Worm (Caenorhabditis elegans) whole organism, L4 larva: ENCODE results near the gene acdh-10.

ENCODE experiments used
- D1046.2 ChIP-seq: fragments of 200-800 bp; sonication (Bioruptor generic); IDR thresholded peaks from 2 replicates; pipeline ENCODE4 v1.3.6; 2022; ENCODE audit warnings: missing genetic modification characterization, missing compliant biosample characterization
- F10B5.3 ChIP-seq: sonication (generic microtip); optimal IDR thresholded peaks from 2 replicates; lab custom pipeline; 2016; ENCODE audit warnings: mild to moderate bottlenecking, missing genetic modification characterization, missing compliant biosample characterization
- F26F4.8 ChIP-seq: fragments of 200-800 bp; sonication (Bioruptor generic); conservative IDR thresholded peaks from 2 replicates; pipeline ENCODE4 v1.3.6; 2022; ENCODE audit warnings: missing genetic modification characterization, missing compliant biosample characterization
- F37D6.2 ChIP-seq: sonication (generic microtip); optimal IDR thresholded peaks from 2 replicates; lab custom pipeline; 2016; ENCODE audit warnings: mild to moderate bottlenecking, missing genetic modification characterization, missing compliant biosample characterization
- R02D3.7 ChIP-seq: fragments of 150-350 bp; sonication (generic microtip); optimal IDR thresholded peaks from 3 replicates; lab custom pipeline; 2014; ENCODE audit warnings: missing biosample characterization, missing genetic modification characterization
- Y48G9A.11 ChIP-seq: fragments of 200-800 bp; sonication (Bioruptor generic); IDR thresholded peaks from 2 replicates; pipeline ENCODE4 v1.3.6; 2022; ENCODE audit warnings: missing genetic modification reagents, missing genetic modification characterization, missing compliant biosample characterization
- aly-2 ChIP-seq: sonication (generic microtip); optimal IDR thresholded peaks from 2 replicates; lab custom pipeline; 2018; ENCODE audit warnings: missing biosample characterization, missing genetic modification characterization
- ama-1 ChIP-seq: fragments of 150-350 bp; optimal IDR thresholded peaks from 2 replicates; lab custom pipeline; 2014; ENCODE audit warnings: inconsistent platforms, mixed read lengths
- ceh-20 ChIP-seq: fragments of 200-800 bp; sonication (Bioruptor generic); IDR thresholded peaks from 2 replicates; pipeline ENCODE4 v1.3.6; 2022; ENCODE audit warnings: missing genetic modification reagents, missing genetic modification characterization, missing compliant biosample characterization
- ceh-62 ChIP-seq: sonication (generic microtip); optimal IDR thresholded peaks from 2 replicates; lab custom pipeline; 2017; ENCODE audit warnings: missing biosample characterization, missing genetic modification characterization
- cey-2 ChIP-seq: sonication (generic microtip); optimal IDR thresholded peaks from 3 replicates; lab custom pipeline; 2017; ENCODE audit warnings: missing genetic modification characterization, mild to moderate bottlenecking, missing compliant biosample characterization, antibody characterized with exemption, borderline replicate concordance; ENCODE audit not compliant: insufficient read depth
- ctbp-1 ChIP-seq: fragments of 200-800 bp; sonication (Bioruptor generic); IDR thresholded peaks from 2 replicates; pipeline ENCODE4 v1.3.6; 2022; ENCODE audit warnings: missing genetic modification reagents, missing genetic modification characterization, missing compliant biosample characterization
- daf-12 ChIP-seq: fragments of 150-350 bp; optimal IDR thresholded peaks from 2 replicates; lab custom pipeline; 2014; ENCODE audit warnings: missing biosample characterization, missing genetic modification reagents, missing genetic modification characterization
- daf-19 ChIP-seq: fragments of 200-800 bp; sonication (Bioruptor generic); conservative IDR thresholded peaks from 2 replicates; pipeline ENCODE4 v1.3.6; 2022; ENCODE audit warnings: missing genetic modification characterization, missing compliant biosample characterization
- daf-8 ChIP-seq: fragments of 200-800 bp; sonication (Bioruptor generic); IDR thresholded peaks from 2 replicates; pipeline ENCODE4 v1.3.6; 2022; ENCODE audit warnings: missing genetic modification characterization, missing compliant biosample characterization
- dmd-6 ChIP-seq: fragments of 200-800 bp; sonication (Bioruptor generic); IDR thresholded peaks from 2 replicates; pipeline ENCODE4 v1.3.6; 2022; ENCODE audit warnings: missing genetic modification reagents, missing genetic modification characterization, missing compliant biosample characterization
- dmd-8 ChIP-seq: fragments of 200-800 bp; sonication (Bioruptor generic); IDR thresholded peaks from 2 replicates; pipeline ENCODE4 v1.3.6; 2022; ENCODE audit warnings: missing genetic modification characterization, missing compliant biosample characterization
- dmd-9 ChIP-seq: fragments of 200-800 bp; sonication (Bioruptor generic); IDR thresholded peaks from 2 replicates; pipeline ENCODE4 v1.3.6; 2022; ENCODE audit warnings: missing genetic modification reagents, missing genetic modification characterization, missing compliant biosample characterization
- dpl-1 ChIP-seq: fragments of 150-350 bp; optimal IDR thresholded peaks from 2 replicates; lab custom pipeline; 2014; ENCODE audit warnings: missing biosample characterization, missing genetic modification reagents, missing genetic modification characterization
- egl-27 ChIP-seq: sonication (generic microtip); optimal IDR thresholded peaks from 3 replicates; lab custom pipeline; 2017; ENCODE audit warnings: missing biosample characterization, missing genetic modification reagents, missing genetic modification characterization
- egl-43 ChIP-seq: fragments of 200-800 bp; sonication (Bioruptor generic); IDR thresholded peaks from 2 replicates; pipeline ENCODE4 v1.3.6; 2022; ENCODE audit warnings: missing genetic modification reagents, missing genetic modification characterization, missing compliant biosample characterization
- fkh-10 ChIP-seq: fragments of 150-350 bp; optimal IDR thresholded peaks from 2 replicates; lab custom pipeline; 2014; ENCODE audit warnings: missing biosample characterization, missing genetic modification reagents, missing genetic modification characterization
- gei-8 ChIP-seq: fragments of 200-800 bp; sonication (Bioruptor generic); optimal IDR thresholded peaks from 2 replicates; lab custom pipeline; 2018; ENCODE audit warnings: mild to moderate bottlenecking, missing genetic modification characterization, missing compliant biosample characterization
- hlh-11 ChIP-seq: fragments of 200-800 bp; sonication (Bioruptor generic); optimal IDR thresholded peaks from 2 replicates; lab custom pipeline; 2018; ENCODE audit warnings: mild to moderate bottlenecking, missing genetic modification characterization, missing compliant biosample characterization
- hlh-30 ChIP-seq: sonication (generic microtip); optimal IDR thresholded peaks from 2 replicates; lab custom pipeline; 2017; ENCODE audit warnings: antibody characterized with exemption, mild to moderate bottlenecking, missing genetic modification characterization, missing compliant biosample characterization; ENCODE audit not compliant: insufficient read depth
- hmg-1.1 ChIP-seq: fragments of 200-800 bp; sonication (Bioruptor generic); IDR thresholded peaks from 2 replicates; pipeline ENCODE4 v1.3.6; 2022; ENCODE audit warnings: missing genetic modification reagents, missing genetic modification characterization, missing compliant biosample characterization
- lin-29 ChIP-seq: fragments of 200-800 bp; sonication (Bioruptor generic); IDR thresholded peaks from 2 replicates; pipeline ENCODE4 v1.3.6; 2022; ENCODE audit warnings: missing genetic modification reagents, missing genetic modification characterization, missing compliant biosample characterization
- lir-3 ChIP-seq: sonication (generic microtip); optimal IDR thresholded peaks from 2 replicates; lab custom pipeline; 2016; ENCODE audit warnings: mild to moderate bottlenecking, missing genetic modification characterization, missing compliant biosample characterization
- lsy-2 ChIP-seq, 2 experiments: fragments of 150-350 bp in 1 of 2; sonication (generic microtip) in 1 of 2; optimal IDR thresholded peaks; 2 replicates each; lab custom pipeline; 2014 to 2017; ENCODE audit warnings: missing biosample characterization in 2 of 2, missing genetic modification characterization in 2 of 2
- madf-5 ChIP-seq, 2 experiments: fragments of 200-800 bp; sonication (Bioruptor generic); IDR thresholded peaks; 2 replicates each; pipeline ENCODE4 v1.3.6; 2022; ENCODE audit warnings: missing compliant biosample characterization in 2 of 2, missing genetic modification characterization in 2 of 2
- mdl-1 ChIP-seq, 2 experiments: fragments of 150-350 bp in 1 of 2; sonication (generic microtip) in 1 of 2; optimal IDR thresholded peaks; 2 replicates each; lab custom pipeline; 2014 to 2017; ENCODE audit warnings: missing biosample characterization in 2 of 2, missing genetic modification characterization in 2 of 2
- mxl-2 ChIP-seq: fragments of 200-800 bp; sonication (Bioruptor generic); conservative IDR thresholded peaks from 2 replicates; pipeline ENCODE4 v1.3.6; 2022; ENCODE audit warnings: missing genetic modification reagents, missing genetic modification characterization, missing compliant biosample characterization
- nhr-102 ChIP-seq: sonication (generic microtip); optimal IDR thresholded peaks from 2 replicates; lab custom pipeline; 2016; ENCODE audit warnings: mild to moderate bottlenecking, missing genetic modification characterization, moderate library complexity, missing compliant biosample characterization
- nhr-237 ChIP-seq: sonication (generic microtip); optimal IDR thresholded peaks from 2 replicates; lab custom pipeline; 2017; ENCODE audit warnings: missing biosample characterization, missing genetic modification characterization
- nhr-28 ChIP-seq: fragments of 150-350 bp; optimal IDR thresholded peaks from 2 replicates; lab custom pipeline; 2014; ENCODE audit warnings: missing biosample characterization, missing genetic modification characterization
- nhr-42 ChIP-seq: fragments of 200-800 bp; sonication (Bioruptor generic); IDR thresholded peaks from 2 replicates; pipeline ENCODE4 v1.3.6; 2022; ENCODE audit warnings: missing genetic modification characterization, missing compliant biosample characterization
- nhr-6 ChIP-seq: fragments of 150-350 bp; optimal IDR thresholded peaks from 2 replicates; lab custom pipeline; 2014; ENCODE audit warnings: missing biosample characterization, missing genetic modification characterization
- nhr-76 ChIP-seq: fragments of 150-350 bp; optimal IDR thresholded peaks from 2 replicates; lab custom pipeline; 2014; ENCODE audit warnings: missing biosample characterization, missing genetic modification characterization
- nhr-77 ChIP-seq: fragments of 150-350 bp; optimal IDR thresholded peaks from 2 replicates; lab custom pipeline; 2014; ENCODE audit warnings: missing biosample characterization, missing genetic modification characterization
- php-3 ChIP-seq: fragments of 200-800 bp; sonication (Bioruptor generic); IDR thresholded peaks from 2 replicates; pipeline ENCODE4 v1.3.6; 2022; ENCODE audit warnings: missing genetic modification reagents, missing genetic modification characterization, missing compliant biosample characterization
- skn-1 ChIP-seq: fragments of 150-350 bp; optimal IDR thresholded peaks from 2 replicates; lab custom pipeline; 2014; ENCODE audit warnings: missing biosample characterization, missing genetic modification characterization
- spr-1 ChIP-seq: sonication (generic microtip); optimal IDR thresholded peaks from 2 replicates; lab custom pipeline; 2016; ENCODE audit warnings: mild to moderate bottlenecking, missing genetic modification characterization, missing compliant biosample characterization
- spr-3 ChIP-seq: fragments of 200-800 bp; sonication (Bioruptor generic); optimal IDR thresholded peaks from 2 replicates; lab custom pipeline; 2018; ENCODE audit warnings: mild to moderate bottlenecking, missing genetic modification characterization, missing compliant biosample characterization
- unc-130 ChIP-seq: sonication (generic microtip); optimal IDR thresholded peaks from 2 replicates; lab custom pipeline; 2016; ENCODE audit warnings: missing genetic modification reagents, missing genetic modification characterization, missing compliant biosample characterization
- zfp-2 ChIP-seq: sonication (generic microtip); optimal IDR thresholded peaks from 2 replicates; lab custom pipeline; 2016; ENCODE audit warnings: mild to moderate bottlenecking, missing genetic modification characterization, missing compliant biosample characterization
- zfp-3 ChIP-seq: fragments of 200-800 bp; sonication (Bioruptor generic); conservative IDR thresholded peaks from 2 replicates; pipeline ENCODE4 v1.3.6; 2022; ENCODE audit warnings: missing genetic modification reagents, missing genetic modification characterization, missing compliant biosample characterization
- zip-11 ChIP-seq: fragments of 200-800 bp; sonication (Bioruptor generic); IDR thresholded peaks from 2 replicates; pipeline ENCODE4 v1.3.6; 2022; ENCODE audit warnings: missing genetic modification characterization, missing compliant biosample characterization
- zip-2 ChIP-seq: fragments of 150-350 bp; optimal IDR thresholded peaks from 2 replicates; lab custom pipeline; 2014; ENCODE audit warnings: missing biosample characterization, missing genetic modification characterization
- ztf-7 ChIP-seq: fragments of 150-350 bp; optimal IDR thresholded peaks from 2 replicates; lab custom pipeline; 2014; ENCODE audit warnings: missing biosample characterization, missing genetic modification characterization

The acdh-10 gene

ce11 chrX:17185696-17186430 lies 28.8 kb downstream of the acdh-10 start, which contains the start of gene sid-3 (continued):
- no peak for TF ChIP-seq hmg-1.1 (GFP tag; lab: Robert Waterston, UW)
- no peak for TF ChIP-seq spr-3 (GFP tag; lab: Kevin White, UChicago)
- TF ChIP-seq zip-2 (tag; lab: Kevin White, UChicago) = no peak
- TF ChIP-seq aly-2 (tag; lab: Kevin White, UChicago) = no peak
- TF ChIP-seq mxl-2 = no peak
- TF ChIP-seq spr-1 (tag; lab: Kevin White, UChicago) = no peak
- TF ChIP-seq nhr-76 = no peak
- no peak for TF ChIP-seq D1046.2 (GFP tag; lab: Robert Waterston, UW)
- no peak for TF ChIP-seq ceh-62 (tag; lab: Kevin White, UChicago)
- no peak for TF ChIP-seq daf-8 (GFP tag; lab: Robert Waterston, UW)
- TF ChIP-seq nhr-6 (tag; lab: Kevin White, UChicago) = no peak
- no peak for TF ChIP-seq lir-3
- TF ChIP-seq unc-130 (GFP tag; lab: Kevin White, UChicago) = no peak
- TF ChIP-seq, all 104 proteins: peak for 10

ce11 chrX:17184363-17184762 lies 30.3 kb downstream of the acdh-10 start:
- TF ChIP-seq zip-11 (GFP tag; lab: Robert Waterston, UW) = no peak
- TF ChIP-seq fkh-10 = peak; percentile 58
- TF ChIP-seq egl-43 (GFP tag; lab: Robert Waterston, UW) = no peak
- TF ChIP-seq dmd-9 (GFP tag; lab: Robert Waterston, UW) = no peak
- TF ChIP-seq R02D3.7 (tag; lab: Kevin White, UChicago) = no peak
- no peak for TF ChIP-seq daf-19 (GFP tag; lab: Robert Waterston, UW)
- TF ChIP-seq ceh-20 (GFP tag; lab: Robert Waterston, UW) = peak; percentile 51; the same call in 1 of the 2 replicates
- TF ChIP-seq madf-5 (GFP tag; IDR thresholded peaks at IDR 0.05; lab: Robert Waterston, UW) = no peak
- peak; percentile 94 for TF ChIP-seq nhr-28 (tag; lab: Kevin White, UChicago)
- peak; percentile 50 to 66 for TF ChIP-seq lsy-2 (tag; optimal IDR thresholded peaks at IDR 0.05; lab: Kevin White, UChicago)
- TF ChIP-seq F37D6.2 (tag; lab: Kevin White, UChicago) = no peak
- peak; percentile 30 for TF ChIP-seq nhr-102 (tag; lab: Kevin White, UChicago)
- TF ChIP-seq mdl-1 (tag; optimal IDR thresholded peaks at IDR 0.05; lab: Kevin White, UChicago) = peak; percentile 98
- TF ChIP-seq zip-2 (tag; lab: Kevin White, UChicago) = peak; percentile 34
- no peak for TF ChIP-seq gei-8 (GFP tag; lab: Kevin White, UChicago)
- peak; percentile 78 for TF ChIP-seq hlh-11 (tag; lab: Kevin White, UChicago)
- TF ChIP-seq lin-29 = no peak
- TF ChIP-seq dmd-6 (GFP tag; lab: Robert Waterston, UW) = peak; percentile 27; the same call in 1 of the 2 replicates
- TF ChIP-seq F10B5.3 (tag; lab: Kevin White, UChicago) = no peak
- TF ChIP-seq php-3 (GFP tag; lab: Robert Waterston, UW) = no peak
- no peak for TF ChIP-seq skn-1 (tag; lab: Kevin White, UChicago)
- no peak for TF ChIP-seq daf-12 (tag; lab: Kevin White, UChicago)
- no peak for TF ChIP-seq zfp-2 (tag; lab: Kevin White, UChicago)
- no peak for TF ChIP-seq zfp-3 (GFP tag; lab: Robert Waterston, UW)
- no peak for TF ChIP-seq egl-27 (tag; lab: Kevin White, UChicago)
- TF ChIP-seq mxl-2 = no peak
- TF ChIP-seq nhr-77 (tag; lab: Kevin White, UChicago) = no peak
- TF ChIP-seq nhr-6 (tag; lab: Kevin White, UChicago) = peak; percentile 12
- no peak for TF ChIP-seq ztf-7 (tag; lab: Kevin White, UChicago)
- TF ChIP-seq dmd-8 (GFP tag; lab: Robert Waterston, UW) = no peak
- no peak for TF ChIP-seq nhr-42
- peak; percentile 81 for TF ChIP-seq hlh-30 (tag; lab: Kevin White, UChicago)
- TF ChIP-seq ama-1 = no peak
- no peak for TF ChIP-seq dpl-1
- no peak for TF ChIP-seq Y48G9A.11 (GFP tag; lab: Robert Waterston, UW)
- 0 out of 2 replicates have a peak, but pooled peaks have one; percentile 30 for TF ChIP-seq ctbp-1 (GFP tag; lab: Robert Waterston, UW)
- TF ChIP-seq F26F4.8 = no peak
- TF ChIP-seq aly-2 (tag; lab: Kevin White, UChicago) = no peak
- TF ChIP-seq nhr-237 (tag; lab: Kevin White, UChicago) = no peak
- TF ChIP-seq cey-2 (tag; lab: Kevin White, UChicago) = no peak
